Worm (Caenorhabditis elegans) whole organism, mixed stage, embryonic: ENCODE results near the gene Y46G5A.20.

Experiments used
- lin-13 ChIP-seq: fragments of 150-350 bp; optimal IDR thresholded peaks from 2 replicates; lab custom pipeline; 2014; ENCODE audit warnings: missing biosample characterization, missing genetic modification characterization
- mab-5 ChIP-seq: fragments of 150-350 bp; optimal IDR thresholded peaks from 2 replicates; lab custom pipeline; 2014; ENCODE audit warnings: missing biosample characterization, missing genetic modification characterization
- nhr-28 ChIP-seq: fragments of 150-350 bp; optimal IDR thresholded peaks from 2 replicates; lab custom pipeline; 2014; ENCODE audit warnings: missing biosample characterization, missing genetic modification characterization
- unc-39 ChIP-seq: fragments of 150-350 bp; optimal IDR thresholded peaks from 2 replicates; lab custom pipeline; 2014; ENCODE audit warnings: missing biosample characterization, missing genetic modification characterization

DNA sequence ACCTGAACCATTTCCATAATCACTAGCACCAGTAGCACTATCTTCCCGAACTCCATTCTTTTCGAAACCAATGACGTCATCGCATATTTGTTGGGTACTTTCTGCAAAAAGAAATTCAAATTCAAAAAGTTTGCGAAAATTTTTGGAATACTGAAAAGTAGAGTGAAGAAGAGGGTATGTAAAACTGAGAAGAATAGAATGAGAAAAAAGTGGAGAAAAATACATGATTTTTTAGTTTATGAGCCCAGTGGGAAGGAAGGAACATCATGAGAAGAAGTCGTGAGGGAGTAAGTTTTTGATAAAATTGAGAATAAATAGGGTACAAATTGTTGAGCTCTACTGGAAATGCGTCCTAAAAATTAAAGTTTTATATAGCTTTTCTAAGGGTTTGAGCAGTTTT, 29.2 kb downstream of the Y46G5A.20 start, which contains the start of gene lgc-35:
- no peak for TF ChIP-seq lin-13 (tag; lab: Kevin White, UChicago)
- TF ChIP-seq nhr-28 (tag; lab: Kevin White, UChicago) = no peak
- TF ChIP-seq mab-5 = no peak
- no peak for TF ChIP-seq unc-39 (tag; lab: Kevin White, UChicago)
